Fruit fly (Drosophila melanogaster) whole organism, embryonic: ENCODE measurements around the gene Lcp65Ag3.

Source experiments
- Atf6 ChIP-seq: fragments of 200-800 bp; sonication (Bioruptor generic); IDR thresholded peaks from 2 replicates; pipeline ENCODE4 v1.3.6; 2022; ENCODE audit warnings: missing biosample characterization, missing genetic modification characterization
- CG17385 ChIP-seq: fragments of 200-800 bp; sonication (Bioruptor generic); optimal IDR thresholded peaks from 3 replicates; lab custom pipeline; 2018; ENCODE audit warnings: missing biosample characterization, mild to moderate bottlenecking, missing genetic modification characterization
- Eip74EF ChIP-seq, 2 experiments: fragments of 200-800 bp in 1 of 2; fragments of >200 bp in 1 of 2; sonication (Bioruptor generic) in 1 of 2; optimal IDR thresholded peaks; 2 replicates each; lab custom pipeline; 2017 to 2019; ENCODE audit warnings: missing biosample characterization in 2 of 2, missing genetic modification characterization in 2 of 2, mild to moderate bottlenecking in 1 of 2, moderate library complexity in 1 of 2
- HLH4C ChIP-seq: fragments of 200-800 bp; sonication (Bioruptor generic); IDR thresholded peaks from 3 replicates; pipeline ENCODE4 v1.3.6; 2022; ENCODE audit warnings: missing biosample characterization, missing genetic modification characterization; ENCODE audit not compliant: partially characterized antibody
- Mes4 ChIP-seq: fragments of 200-800 bp; sonication (Bioruptor generic); optimal IDR thresholded peaks from 2 replicates; lab custom pipeline; 2016; ENCODE audit warnings: missing biosample characterization, missing genetic modification characterization
- Usf ChIP-seq: fragments of 200-800 bp; sonication (Bioruptor generic); optimal IDR thresholded peaks from 2 replicates; lab custom pipeline; 2017; ENCODE audit warnings: missing genotype, missing biosample characterization, missing genetic modification characterization
- ac ChIP-seq: fragments of 200-800 bp; sonication (Bioruptor generic); optimal IDR thresholded peaks from 3 replicates; lab custom pipeline; 2017; ENCODE audit warnings: missing biosample characterization, mild to moderate bottlenecking, missing genetic modification characterization
- ash1 ChIP-seq: fragments of 200-800 bp; sonication (Bioruptor generic); optimal IDR thresholded peaks from 2 replicates; lab custom pipeline; 2018; ENCODE audit warnings: missing biosample characterization, mild to moderate bottlenecking, missing genetic modification characterization
- bab2 ChIP-seq: fragments of 200-800 bp; sonication (Bioruptor generic); optimal IDR thresholded peaks from 2 replicates; lab custom pipeline; 2016; ENCODE audit warnings: missing biosample characterization, missing genetic modification characterization
- bcd ChIP-seq: fragments of 200-800 bp; sonication (Bioruptor generic); optimal IDR thresholded peaks from 2 replicates; lab custom pipeline; 2017; ENCODE audit warnings: missing biosample characterization, mild to moderate bottlenecking, missing genetic modification characterization
- fru ChIP-seq: fragments of >200 bp; optimal IDR thresholded peaks from 2 replicates; lab custom pipeline; 2017
- nerfin-1 ChIP-seq: fragments of 200-800 bp; sonication (Bioruptor generic); optimal IDR thresholded peaks from 3 replicates; lab custom pipeline; 2019; ENCODE audit warnings: missing biosample characterization, mild to moderate bottlenecking, missing genetic modification characterization, moderate library complexity
- ssp ChIP-seq: fragments of 200-800 bp; sonication (Bioruptor generic); IDR thresholded peaks from 2 replicates; pipeline ENCODE4 v1.3.6; 2022; ENCODE audit warnings: missing biosample characterization, missing genetic modification characterization
- ttk ChIP-seq: fragments of 200-800 bp; sonication (Bioruptor generic); IDR thresholded peaks from 2 replicates; pipeline ENCODE4 v2.1.2; 2022; ENCODE audit warnings: missing biosample characterization, missing genetic modification characterization

DNA sequence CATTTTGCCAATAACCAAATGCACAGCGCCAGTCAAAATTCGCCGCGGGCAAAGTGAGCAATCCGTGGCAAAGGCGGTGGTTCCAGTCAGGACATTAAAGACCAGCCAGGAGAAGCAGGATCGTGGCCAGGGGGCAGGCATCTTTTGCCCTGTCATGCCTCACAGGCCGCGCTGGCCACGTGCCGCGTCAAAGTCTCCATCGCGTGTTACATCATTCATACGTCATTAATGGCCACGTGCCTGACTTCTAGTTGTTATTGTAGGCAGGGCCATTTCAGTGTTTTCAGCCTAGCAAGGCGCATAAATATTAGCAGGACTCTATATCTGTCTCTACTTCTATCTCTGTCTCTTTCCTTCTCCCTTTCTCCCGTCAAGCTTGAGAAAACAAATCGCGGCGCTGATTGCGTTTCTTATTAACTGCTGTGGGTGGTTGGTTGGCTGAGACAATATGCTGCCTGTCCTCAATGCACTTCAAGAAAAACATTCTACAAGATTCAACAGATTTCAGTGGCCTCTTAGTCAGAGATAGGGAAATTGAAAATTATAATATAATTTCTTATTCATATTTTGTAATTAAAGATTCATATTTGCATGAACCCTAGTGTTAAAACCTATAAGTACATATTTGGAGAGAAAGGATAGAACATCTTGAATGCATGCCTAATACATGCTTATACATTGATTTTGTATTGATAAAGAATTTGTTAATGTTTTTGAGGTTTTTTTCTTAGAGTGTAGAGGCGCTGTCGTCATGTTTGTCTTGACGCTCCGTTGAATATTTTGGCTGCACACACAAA is 22.3 kb downstream of the Lcp65Ag3 start:
- no peak for TF ChIP-seq ttk (GFP tag; lab: Robert Waterston, UW)
- TF ChIP-seq CG17385 = no peak
- TF ChIP-seq fru (lab: Kevin White, UChicago) = no peak
- TF ChIP-seq Mes4 = no peak
- no peak for TF ChIP-seq nerfin-1 (tag; lab: Kevin White, UChicago)
- TF ChIP-seq Eip74EF (GFP tag; optimal IDR thresholded peaks at IDR 0.05; lab: Kevin White, UChicago) = no peak
- TF ChIP-seq ssp (GFP tag; lab: Robert Waterston, UW) = no peak
- TF ChIP-seq bab2 (GFP tag; lab: Kevin White, UChicago) = no peak
- TF ChIP-seq Usf (GFP tag; lab: Kevin White, UChicago) = no peak
- no peak for TF ChIP-seq bcd (GFP tag; lab: Kevin White, UChicago)
- no peak for TF ChIP-seq ash1 (GFP tag; lab: Kevin White, UChicago)
- no peak for TF ChIP-seq HLH4C
- TF ChIP-seq ac (GFP tag; lab: Kevin White, UChicago) = no peak
- no peak for TF ChIP-seq Atf6 (GFP tag; lab: Robert Waterston, UW)
